Worm (Caenorhabditis elegans): ENCODE results near the gene R05C11.4.

The R05C11.4 gene

ce11 chrIV:2083146-2083545 lies 31.9 kb downstream of the R05C11.4 start:
- TF ChIP-seq nhr-11 (tag; optimal IDR thresholded peaks at IDR 0.05) (no peak), zag-1 (tag; optimal IDR thresholded peaks at IDR 0.05) (no peak), elt-1 (tag; optimal IDR thresholded peaks at IDR 0.05) (no peak), lsy-2 (tag; optimal IDR thresholded peaks at IDR 0.05) (no peak), unc-39 (tag; optimal IDR thresholded peaks at IDR 0.05) (no peak), nhr-129 (tag; optimal IDR thresholded peaks at IDR 0.05) (peak; percentile 49), sma-3 (GFP tag; optimal IDR thresholded peaks at IDR 0.05) (peak; percentile 48), nhr-25 (tag; optimal IDR thresholded peaks at IDR 0.05) (peak; percentile 58), gmeb-1 (tag; optimal IDR thresholded peaks at IDR 0.05) (no peak), blmp-1 (tag; optimal IDR thresholded peaks at IDR 0.05; ENCODE audit: insufficient read depth) (peak; percentile 34), nhr-21 (tag; optimal IDR thresholded peaks at IDR 0.05) (peak; percentile 12), crh-2 (tag; optimal IDR thresholded peaks at IDR 0.05) (no peak)

DNA sequence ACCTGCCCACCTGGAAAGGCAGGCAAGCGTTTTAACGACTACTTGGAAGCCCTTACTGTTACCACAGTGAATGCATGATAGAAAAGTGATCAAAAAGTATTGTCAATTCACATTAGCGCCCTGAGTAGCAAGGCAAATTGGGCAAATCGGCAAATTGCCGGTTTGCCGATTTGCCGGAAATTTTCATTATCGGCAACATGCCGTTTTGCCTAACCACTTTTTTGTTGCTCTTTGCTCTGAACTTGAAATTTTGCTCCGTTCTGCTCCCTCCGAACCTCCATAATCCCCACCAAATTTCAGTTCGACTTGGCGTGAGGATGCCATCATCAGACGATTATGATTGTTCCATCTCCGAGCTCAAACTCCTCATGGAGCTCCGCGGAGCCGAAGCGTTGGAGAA lies 32.4 kb downstream of the R05C11.4 start, which contains the start of gene mca-2:
TSS of gene mca-2 (plus strand) at position 301 of the 400 bp plus-strand sequence.
- no peak for TF ChIP-seq snpc-4 (tag; optimal IDR thresholded peaks at IDR 0.05)
- TF ChIP-seq nhr-25 (tag; optimal IDR thresholded peaks at IDR 0.05): no peak
- no peak for TF ChIP-seq R02D3.7 (tag; optimal IDR thresholded peaks at IDR 0.05)
- no peak for TF ChIP-seq ceh-16 (tag; optimal IDR thresholded peaks at IDR 0.05)
- no peak for TF ChIP-seq alr-1 (tag; optimal IDR thresholded peaks at IDR 0.05)
- TF ChIP-seq unc-55 (GFP tag; optimal IDR thresholded peaks at IDR 0.05): no peak
- TF ChIP-seq sma-9 (GFP tag; optimal IDR thresholded peaks at IDR 0.05): no peak
- no peak for TF ChIP-seq sma-9 (tag; optimal IDR thresholded peaks at IDR 0.05)
- no peak for TF ChIP-seq aly-2 (tag; optimal IDR thresholded peaks at IDR 0.05)
- no peak for TF ChIP-seq nhr-10 (tag; optimal IDR thresholded peaks at IDR 0.05)
- no peak for TF ChIP-seq blmp-1 (tag; optimal IDR thresholded peaks at IDR 0.05; ENCODE audit: insufficient read depth)
- TF ChIP-seq skn-1 (tag; optimal IDR thresholded peaks at IDR 0.05): no peak
- no peak for TF ChIP-seq nhr-77 (tag; optimal IDR thresholded peaks at IDR 0.05)
- no peak for TF ChIP-seq lsy-2 (tag; optimal IDR thresholded peaks at IDR 0.05)
- TF ChIP-seq mdl-1 (tag; optimal IDR thresholded peaks at IDR 0.05): no peak
- TF ChIP-seq lin-39 (tag; optimal IDR thresholded peaks at IDR 0.05): no peak
- TF ChIP-seq nhr-23 (tag; optimal IDR thresholded peaks at IDR 0.05): no peak
- no peak for TF ChIP-seq ama-1 (optimal IDR thresholded peaks at IDR 0.05)
- TF ChIP-seq C34F6.9 (tag; optimal IDR thresholded peaks at IDR 0.05): no peak

ce11 chrIV:2099771-2100170 lies 48.5 kb downstream of the R05C11.4 start, which contains the start of gene C23H5.11:
TSS of gene C23H5.11 (minus strand) at chrIV:2099871.
- TF ChIP-seq nhr-25 (tag; optimal IDR thresholded peaks at IDR 0.05): no peak
- TF ChIP-seq ztf-11 (tag; optimal IDR thresholded peaks at IDR 0.05): no peak
- TF ChIP-seq lsy-2 (tag; optimal IDR thresholded peaks at IDR 0.05): no peak
- no peak for TF ChIP-seq nhr-21 (tag; optimal IDR thresholded peaks at IDR 0.05)
- TF ChIP-seq C34F6.9 (tag; optimal IDR thresholded peaks at IDR 0.05): no peak

DNA sequence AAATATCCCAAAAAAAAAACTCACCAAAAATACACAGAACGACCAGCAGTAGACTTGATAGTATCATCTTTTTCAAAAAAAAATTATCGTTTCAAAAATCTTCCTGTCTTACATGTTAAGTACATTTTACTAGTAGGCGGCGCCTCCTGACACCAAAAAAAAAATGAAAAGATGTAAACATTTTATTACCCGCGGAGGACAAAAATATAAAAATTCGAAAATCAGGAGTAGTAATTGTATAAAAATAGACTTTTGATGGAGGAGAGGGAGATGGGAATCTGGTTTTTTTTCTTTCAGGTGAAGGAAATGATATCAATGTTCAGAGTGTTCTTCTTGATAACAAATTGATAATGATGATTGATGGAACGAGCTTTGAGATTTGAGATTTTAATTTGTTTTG lies 51.5 kb downstream of the R05C11.4 start, which contains the start of gene C23H5.15:
TSS of gene C23H5.15 (minus strand) at position 101 of the 400 bp plus-strand sequence.
- TF ChIP-seq nhr-25 (tag; optimal IDR thresholded peaks at IDR 0.05) (no peak), mdl-1 (tag; optimal IDR thresholded peaks at IDR 0.05) (no peak), F13H6.1 (tag; optimal IDR thresholded peaks at IDR 0.05) (no peak), sem-4 (tag; optimal IDR thresholded peaks at IDR 0.05) (no peak), sma-3 (GFP tag; optimal IDR thresholded peaks at IDR 0.05) (no peak), lsy-2 (tag; optimal IDR thresholded peaks at IDR 0.05) (no peak), unc-62 (GFP tag; optimal IDR thresholded peaks at IDR 0.05) (no peak)
